Worm (Caenorhabditis elegans) whole organism, L2 larva: ENCODE results near the gene cct-4.

Experiments used
- C34F6.9 ChIP-seq: fragments of 150-350 bp; optimal IDR thresholded peaks from 2 replicates; lab custom pipeline; 2014; ENCODE audit warnings: missing biosample characterization, missing genetic modification characterization
- F13H6.1 ChIP-seq: sonication (generic microtip); optimal IDR thresholded peaks from 2 replicates; lab custom pipeline; 2016; ENCODE audit warnings: missing genetic modification characterization, missing compliant biosample characterization
- R02D3.7 ChIP-seq: fragments of 150-350 bp; optimal IDR thresholded peaks from 2 replicates; lab custom pipeline; 2014; ENCODE audit warnings: missing biosample characterization, missing genetic modification characterization
- Y55F3AM.14 ChIP-seq: fragments of 200-800 bp; sonication (Bioruptor generic); optimal IDR thresholded peaks from 2 replicates; lab custom pipeline; 2018; ENCODE audit warnings: mild to moderate bottlenecking, missing genetic modification characterization, missing compliant biosample characterization
- alr-1 ChIP-seq: fragments of 150-350 bp; optimal IDR thresholded peaks from 2 replicates; lab custom pipeline; 2014; ENCODE audit warnings: missing biosample characterization, missing genetic modification characterization
- aly-2 ChIP-seq: fragments of 150-350 bp; optimal IDR thresholded peaks from 2 replicates; lab custom pipeline; 2014; ENCODE audit warnings: missing biosample characterization, missing genetic modification characterization
- ama-1 ChIP-seq: fragments of 150-350 bp; optimal IDR thresholded peaks from 2 replicates; lab custom pipeline; 2018; ENCODE audit warnings: inconsistent platforms
- blmp-1 ChIP-seq: sonication (generic microtip); optimal IDR thresholded peaks from 2 replicates; lab custom pipeline; 2017; ENCODE audit warnings: missing genetic modification characterization, mild to moderate bottlenecking, missing compliant biosample characterization, antibody characterized with exemption, moderate library complexity; ENCODE audit not compliant: insufficient read depth
- ceh-16 ChIP-seq: fragments of 150-350 bp; optimal IDR thresholded peaks from 2 replicates; lab custom pipeline; 2014; ENCODE audit warnings: missing biosample characterization, missing genetic modification characterization
- crh-2 ChIP-seq: sonication (generic microtip); optimal IDR thresholded peaks from 2 replicates; lab custom pipeline; 2017; ENCODE audit warnings: missing biosample characterization, missing genetic modification characterization
- dmd-4 ChIP-seq: sonication (generic microtip); optimal IDR thresholded peaks from 2 replicates; lab custom pipeline; 2017; ENCODE audit warnings: missing biosample characterization, missing genetic modification characterization
- egl-27 ChIP-seq: sonication (generic microtip); optimal IDR thresholded peaks from 3 replicates; lab custom pipeline; 2017; ENCODE audit warnings: missing biosample characterization, missing genetic modification reagents, missing genetic modification characterization
- fos-1 ChIP-seq: fragments of 150-350 bp; optimal IDR thresholded peaks from 2 replicates; lab custom pipeline; 2014; ENCODE audit warnings: missing biosample characterization, missing genetic modification characterization
- gmeb-1 ChIP-seq: fragments of 150-350 bp; optimal IDR thresholded peaks from 2 replicates; lab custom pipeline; 2014; ENCODE audit warnings: missing biosample characterization, missing genetic modification characterization
- lin-11 ChIP-seq: fragments of 150-350 bp; sonication (generic microtip); optimal IDR thresholded peaks from 2 replicates; lab custom pipeline; 2014; ENCODE audit warnings: missing biosample characterization, missing genetic modification characterization, inconsistent platforms, mixed read lengths
- lin-13 ChIP-seq: fragments of 150-350 bp; optimal IDR thresholded peaks from 2 replicates; lab custom pipeline; 2014; ENCODE audit warnings: missing biosample characterization, missing genetic modification reagents, missing genetic modification characterization
- lin-39 ChIP-seq: fragments of 150-350 bp; optimal IDR thresholded peaks from 2 replicates; lab custom pipeline; 2014; ENCODE audit warnings: missing biosample characterization, missing genetic modification reagents, missing genetic modification characterization
- mbf-1 ChIP-seq: sonication (generic microtip); optimal IDR thresholded peaks from 2 replicates; lab custom pipeline; 2017; ENCODE audit warnings: missing biosample characterization, missing genetic modification characterization
- mdl-1 ChIP-seq, 2 experiments: fragments of 150-350 bp in 1 of 2; sonication (generic microtip) in 1 of 2; optimal IDR thresholded peaks; 2 replicates each; lab custom pipeline; 2017; ENCODE audit warnings: missing biosample characterization in 2 of 2, missing genetic modification characterization in 2 of 2
- nhr-10 ChIP-seq: sonication (generic microtip); optimal IDR thresholded peaks from 2 replicates; lab custom pipeline; 2017; ENCODE audit warnings: missing biosample characterization, missing genetic modification characterization
- nhr-11 ChIP-seq: fragments of 150-350 bp; optimal IDR thresholded peaks from 2 replicates; lab custom pipeline; 2014; ENCODE audit warnings: missing biosample characterization, missing genetic modification characterization
- nhr-129 ChIP-seq: fragments of 150-350 bp; optimal IDR thresholded peaks from 2 replicates; lab custom pipeline; 2014; ENCODE audit warnings: missing biosample characterization, missing genetic modification characterization
- nhr-21 ChIP-seq: fragments of 150-350 bp; optimal IDR thresholded peaks from 2 replicates; lab custom pipeline; 2014; ENCODE audit warnings: missing biosample characterization, missing genetic modification characterization
- nhr-237 ChIP-seq: fragments of 150-350 bp; optimal IDR thresholded peaks from 2 replicates; lab custom pipeline; 2014; ENCODE audit warnings: missing biosample characterization, missing genetic modification characterization
- nhr-25 ChIP-seq: fragments of 150-350 bp; sonication (generic microtip); optimal IDR thresholded peaks from 3 replicates; lab custom pipeline; 2014; ENCODE audit warnings: missing biosample characterization, missing genetic modification characterization
- nhr-6 ChIP-seq: fragments of 150-350 bp; optimal IDR thresholded peaks from 2 replicates; lab custom pipeline; 2014; ENCODE audit warnings: missing biosample characterization, missing genetic modification characterization
- nhr-77 ChIP-seq: fragments of 150-350 bp; optimal IDR thresholded peaks from 2 replicates; lab custom pipeline; 2014; ENCODE audit warnings: missing biosample characterization, missing genetic modification characterization
- sma-3 ChIP-seq: sonication (generic microtip); optimal IDR thresholded peaks from 2 replicates; lab custom pipeline; 2016; ENCODE audit warnings: missing genetic modification reagents, missing genetic modification characterization, missing compliant biosample characterization
- sma-9 ChIP-seq, 2 experiments: fragments of 150-350 bp in 1 of 2; sonication (generic microtip) in 1 of 2; optimal IDR thresholded peaks; 2 replicates each; lab custom pipeline; 2014 to 2016; ENCODE audit warnings: missing genetic modification characterization in 2 of 2, mild to moderate bottlenecking in 1 of 2, missing biosample characterization in 1 of 2, missing compliant biosample characterization in 1 of 2, missing genetic modification reagents in 1 of 2, moderate library complexity in 1 of 2
- snpc-4 ChIP-seq: fragments of 150-350 bp; optimal IDR thresholded peaks from 2 replicates; lab custom pipeline; 2014; ENCODE audit warnings: missing biosample characterization, missing genetic modification characterization
- unc-39 ChIP-seq: fragments of 150-350 bp; optimal IDR thresholded peaks from 2 replicates; lab custom pipeline; 2014; ENCODE audit warnings: missing biosample characterization, missing genetic modification characterization
- unc-55 ChIP-seq: fragments of 150-350 bp; sonication (generic microtip); optimal IDR thresholded peaks from 3 replicates; lab custom pipeline; 2014; ENCODE audit warnings: missing biosample characterization, missing genetic modification reagents, missing genetic modification characterization
- unc-62 ChIP-seq: fragments of 150-350 bp; optimal IDR thresholded peaks from 2 replicates; lab custom pipeline; 2014; ENCODE audit warnings: missing biosample characterization, missing genetic modification reagents, missing genetic modification characterization
- zag-1 ChIP-seq: fragments of 150-350 bp; optimal IDR thresholded peaks from 2 replicates; lab custom pipeline; 2014; ENCODE audit warnings: missing biosample characterization, missing genetic modification characterization
- ztf-1 ChIP-seq: fragments of 200-800 bp; sonication (Bioruptor generic); conservative IDR thresholded peaks from 2 replicates; pipeline ENCODE4 v1.3.6; 2022; ENCODE audit warnings: missing genetic modification characterization, missing compliant biosample characterization
- ztf-4 ChIP-seq: fragments of 150-350 bp; optimal IDR thresholded peaks from 2 replicates; lab custom pipeline; 2014; ENCODE audit warnings: missing biosample characterization, missing genetic modification characterization

Gene cct-4

DNA sequence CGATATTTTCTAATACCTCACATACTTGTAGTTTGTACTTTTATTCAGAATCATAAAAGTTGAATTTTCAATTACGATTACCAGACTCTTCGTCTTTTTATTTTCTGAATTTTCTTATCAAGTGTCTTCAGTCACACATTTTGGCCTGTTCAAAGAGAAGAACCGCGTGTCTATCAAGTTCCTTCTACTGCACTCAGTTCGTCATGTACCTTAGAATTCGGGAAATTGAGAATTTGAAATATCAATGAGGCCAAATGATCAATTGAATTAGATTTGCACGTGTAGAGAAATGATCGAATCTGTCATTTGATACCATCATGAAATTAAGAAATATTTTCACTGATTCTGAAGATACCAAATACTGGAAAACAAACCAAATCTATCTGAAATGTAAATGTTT lies 19.9 kb upstream of the cct-4 start:
- no peak for TF ChIP-seq R02D3.7 (tag; lab: Kevin White, UChicago)
- peak in 1 of 2 experiments; percentile 14 for TF ChIP-seq mdl-1 (tag; optimal IDR thresholded peaks at IDR 0.05; lab: Kevin White, UChicago)
- TF ChIP-seq sma-3 (GFP tag; lab: Kevin White, UChicago), result peak; percentile 81
- TF ChIP-seq blmp-1, result peak; percentile 49
- no peak for TF ChIP-seq egl-27 (tag; lab: Kevin White, UChicago)
- TF ChIP-seq fos-1, result peak; percentile 40
- TF ChIP-seq sma-9 (GFP tag; optimal IDR thresholded peaks at IDR 0.05; lab: Kevin White, UChicago), result peak; percentile 91
- TF ChIP-seq sma-9 (tag; optimal IDR thresholded peaks at IDR 0.05; lab: Kevin White, UChicago), result no peak
- peak; percentile 61 for TF ChIP-seq nhr-21 (tag; lab: Kevin White, UChicago)
- peak; percentile 18 for TF ChIP-seq nhr-6 (tag; lab: Kevin White, UChicago)
- TF ChIP-seq, all 48 proteins: peak for 7

DNA sequence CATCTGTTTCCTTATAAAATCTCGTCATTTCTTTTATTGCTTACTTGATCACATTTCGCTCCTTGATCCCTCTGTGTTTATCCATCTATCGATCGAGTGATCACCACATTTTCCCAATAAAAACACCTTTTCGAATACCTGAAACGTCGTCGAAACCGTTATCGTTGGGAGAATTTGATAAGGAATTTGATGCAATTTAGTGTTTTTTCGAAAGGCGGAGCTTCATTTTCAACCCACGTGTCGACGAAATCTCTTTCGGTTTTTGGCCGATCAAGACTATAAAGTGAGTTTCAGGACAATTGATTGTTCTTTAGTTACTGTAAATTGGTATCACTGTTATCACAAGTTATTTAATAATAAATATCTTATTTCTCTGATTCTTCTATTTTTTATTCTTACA lies 18.8 kb upstream of the cct-4 start, which contains the start of gene srdh-1:
Gene srdh-1 (plus strand): TSS at position 43 of the 400 bp plus-strand sequence.
- TF ChIP-seq fos-1 (peak; percentile 16), blmp-1 (peak; percentile 36), sma-9 (GFP tag; optimal IDR thresholded peaks at IDR 0.05; lab: Kevin White, UChicago) (peak; percentile 18), sma-9 (tag; optimal IDR thresholded peaks at IDR 0.05; lab: Kevin White, UChicago) (no peak), ceh-16 (tag; lab: Kevin White, UChicago) (no peak)

DNA sequence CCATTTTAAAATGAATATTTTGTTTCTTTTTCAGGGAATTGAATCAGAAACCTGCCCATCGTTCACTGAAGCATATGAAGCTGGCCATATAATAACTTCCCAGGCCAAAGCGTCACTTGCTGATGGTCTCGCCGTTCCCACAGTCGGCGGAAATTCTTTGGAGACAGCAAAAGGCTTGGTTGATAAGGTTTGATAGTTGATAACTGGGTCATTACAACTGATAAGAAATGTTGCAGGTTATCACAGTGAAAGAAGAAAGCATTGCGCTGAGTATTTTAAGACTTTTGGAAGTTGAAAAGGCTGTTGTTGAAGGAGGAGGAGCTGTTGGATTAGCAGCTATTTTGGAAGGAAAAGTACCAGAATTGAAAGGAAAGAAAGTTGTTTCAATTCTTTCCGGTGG lies 16.9 kb upstream of the cct-4 start:
- TF ChIP-seq sma-9 (GFP tag; optimal IDR thresholded peaks at IDR 0.05; lab: Kevin White, UChicago) (peak; percentile 5), sma-9 (tag; optimal IDR thresholded peaks at IDR 0.05; lab: Kevin White, UChicago) (no peak), snpc-4 (tag; lab: Kevin White, UChicago) (no peak), nhr-10 (tag; lab: Kevin White, UChicago) (no peak), fos-1 (peak; percentile 89), unc-39 (tag; lab: Kevin White, UChicago) (no peak)
- TF ChIP-seq, all 48 proteins: peak for 2

DNA sequence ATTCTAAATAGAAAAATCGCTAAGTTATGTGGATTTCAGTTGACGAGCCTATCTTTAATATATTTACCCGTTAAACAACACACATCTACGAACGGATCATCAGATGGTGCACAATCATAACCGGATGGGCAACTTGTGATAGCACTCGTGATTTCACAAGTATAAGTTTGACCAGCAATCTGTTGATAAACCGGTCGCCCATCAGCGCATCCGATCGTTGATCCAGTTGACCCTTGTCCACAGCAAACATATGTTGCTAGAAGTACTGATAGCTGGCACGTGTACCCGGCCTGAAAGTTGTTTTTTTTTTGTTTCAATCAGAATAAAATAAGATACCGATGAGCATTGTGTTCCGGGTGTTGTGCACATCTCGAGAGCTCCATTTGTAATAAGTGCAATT lies 15.8 kb upstream of the cct-4 start:
- no peak for TF ChIP-seq alr-1 (tag; lab: Kevin White, UChicago)
- no peak for TF ChIP-seq nhr-129
- no peak for TF ChIP-seq unc-62 (GFP tag; lab: Kevin White, UChicago)
- TF ChIP-seq Y55F3AM.14, result no peak
- no peak for TF ChIP-seq zag-1
- TF ChIP-seq aly-2 (tag; lab: Kevin White, UChicago), result no peak
- no peak for TF ChIP-seq snpc-4 (tag; lab: Kevin White, UChicago)
- no peak for TF ChIP-seq C34F6.9 (tag; lab: Kevin White, UChicago)
- TF ChIP-seq mdl-1 (tag; optimal IDR thresholded peaks at IDR 0.05; lab: Kevin White, UChicago), result no peak
- no peak for TF ChIP-seq lin-13 (GFP tag; lab: Kevin White, UChicago)
- no peak for TF ChIP-seq ama-1 (lab: Kevin White, UChicago)
- TF ChIP-seq nhr-6 (tag; lab: Kevin White, UChicago), result no peak
- no peak for TF ChIP-seq nhr-21 (tag; lab: Kevin White, UChicago)
- no peak for TF ChIP-seq ztf-4 (tag; lab: Kevin White, UChicago)

DNA sequence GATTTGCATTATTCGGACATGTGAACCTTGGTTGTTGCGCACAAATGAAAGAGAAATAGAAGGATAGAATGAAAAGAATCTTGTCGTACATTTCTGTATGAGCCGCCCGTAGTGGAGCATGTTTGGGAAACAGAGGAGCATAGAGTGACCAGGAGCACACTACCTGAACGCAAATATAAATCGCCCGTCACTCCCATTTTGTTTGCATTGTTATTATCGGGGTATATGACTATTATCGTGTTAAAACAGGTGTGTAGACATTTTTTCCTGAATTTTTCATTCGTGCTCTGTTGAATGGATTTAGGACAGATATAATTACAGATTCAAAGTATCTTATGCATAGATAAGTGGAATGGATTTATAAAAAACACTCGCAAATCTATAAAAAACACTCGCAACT lies 14.1 kb upstream of the cct-4 start, which contains the start of gene K01C8.2:
Gene K01C8.2 (minus strand): TSS at position 101 of the 400 bp plus-strand sequence.
- TF ChIP-seq nhr-25, result no peak
- TF ChIP-seq lin-13 (GFP tag; lab: Kevin White, UChicago), result no peak
- TF ChIP-seq lin-11, result no peak
- no peak for TF ChIP-seq nhr-237 (tag; lab: Kevin White, UChicago)
- no peak for TF ChIP-seq sma-3 (GFP tag; lab: Kevin White, UChicago)

DNA sequence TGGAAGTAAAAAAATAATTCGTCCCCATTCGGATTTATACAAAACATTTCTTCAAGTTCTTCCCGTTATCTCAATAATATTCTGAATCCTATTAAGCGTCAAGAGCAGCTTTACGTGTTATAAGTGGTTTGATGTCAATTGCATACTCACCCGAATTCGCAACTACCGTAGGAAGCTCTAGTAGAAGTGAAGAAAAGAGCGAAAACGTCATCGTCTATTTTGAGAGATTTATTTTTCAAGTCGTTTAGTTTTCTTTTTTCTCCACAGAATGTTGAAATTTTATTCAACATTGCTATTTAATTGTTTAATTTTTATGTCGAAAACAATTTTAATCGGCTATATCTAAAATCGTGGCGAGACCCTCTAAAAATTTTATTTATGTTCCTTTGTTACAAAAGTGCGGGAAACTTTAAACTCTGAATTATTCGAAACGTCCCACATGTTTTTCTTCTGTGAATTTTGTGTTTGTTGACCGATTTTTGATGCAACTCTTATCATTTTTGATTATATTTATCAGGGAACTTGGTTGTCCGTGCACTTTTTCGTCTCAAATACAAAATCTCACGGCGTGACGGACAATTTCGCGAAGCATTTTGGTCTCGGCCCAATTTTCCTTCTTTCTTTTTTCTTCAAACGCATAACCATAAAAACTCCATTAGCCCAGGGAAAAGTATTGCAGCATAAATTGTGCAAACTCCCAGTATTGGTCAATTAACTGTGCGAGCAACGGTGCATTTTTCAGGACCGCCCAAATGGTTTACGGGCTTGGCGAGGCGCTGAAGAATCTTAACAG lies 13.4 kb upstream of the cct-4 start, which contains the start of gene tdc-1:
Gene tdc-1 (plus strand): TSS at position 743 of the 793 bp plus-strand sequence.
- TF ChIP-seq lin-13 (GFP tag; lab: Kevin White, UChicago), result no peak
- no peak for TF ChIP-seq blmp-1
- no peak for TF ChIP-seq nhr-237 (tag; lab: Kevin White, UChicago)

DNA sequence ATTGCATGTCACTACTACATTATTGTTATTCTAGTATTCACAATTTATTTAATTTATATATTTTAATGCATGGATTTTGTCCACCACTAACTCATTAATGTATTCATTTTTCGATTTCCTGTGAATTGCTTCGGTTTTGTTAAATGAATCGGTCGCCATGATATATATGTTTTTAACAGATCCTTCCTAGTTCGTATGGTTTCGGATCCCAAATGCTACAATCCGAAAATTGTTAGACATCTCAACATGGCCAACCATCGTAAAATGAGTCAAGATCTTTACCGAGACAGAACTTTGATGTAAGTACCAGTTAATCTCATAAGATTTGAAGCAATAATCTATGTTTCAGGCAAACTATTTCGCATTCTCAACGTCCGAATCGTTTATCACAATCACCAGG lies 10.4 kb upstream of the cct-4 start:
- TF ChIP-seq ama-1 (lab: Kevin White, UChicago) (no peak), crh-2 (no peak), lin-39 (no peak), gmeb-1 (tag; lab: Kevin White, UChicago) (no peak), ztf-1 (GFP tag; lab: Robert Waterston, UW) (no peak), nhr-11 (tag; lab: Kevin White, UChicago) (no peak), nhr-237 (tag; lab: Kevin White, UChicago) (no peak), egl-27 (tag; lab: Kevin White, UChicago) (no peak), F13H6.1 (tag; lab: Kevin White, UChicago) (no peak), nhr-77 (no peak), lin-11 (no peak), unc-55 (GFP tag; lab: Kevin White, UChicago) (no peak), dmd-4 (tag; lab: Kevin White, UChicago) (no peak), unc-39 (tag; lab: Kevin White, UChicago) (no peak), mbf-1 (tag; lab: Kevin White, UChicago) (no peak), ztf-4 (tag; lab: Kevin White, UChicago) (no peak), Y55F3AM.14 (no peak)
